Fruit fly (Drosophila melanogaster) whole organism: ENCODE results near the gene GluRIIE.

Experiments
- CG8478 ChIP-seq: fragments of >200 bp; optimal IDR thresholded peaks from 2 replicates; lab custom pipeline; 2018; ENCODE audit warnings: inconsistent platforms
- Dll ChIP-seq: fragments of >200 bp; optimal IDR thresholded peaks from 2 replicates; lab custom pipeline; 2017
- usp ChIP-seq: fragments of >200 bp; optimal IDR thresholded peaks from 2 replicates; lab custom pipeline; 2017; ENCODE audit warnings: missing biosample characterization, missing genetic modification characterization, mixed read lengths

DNA sequence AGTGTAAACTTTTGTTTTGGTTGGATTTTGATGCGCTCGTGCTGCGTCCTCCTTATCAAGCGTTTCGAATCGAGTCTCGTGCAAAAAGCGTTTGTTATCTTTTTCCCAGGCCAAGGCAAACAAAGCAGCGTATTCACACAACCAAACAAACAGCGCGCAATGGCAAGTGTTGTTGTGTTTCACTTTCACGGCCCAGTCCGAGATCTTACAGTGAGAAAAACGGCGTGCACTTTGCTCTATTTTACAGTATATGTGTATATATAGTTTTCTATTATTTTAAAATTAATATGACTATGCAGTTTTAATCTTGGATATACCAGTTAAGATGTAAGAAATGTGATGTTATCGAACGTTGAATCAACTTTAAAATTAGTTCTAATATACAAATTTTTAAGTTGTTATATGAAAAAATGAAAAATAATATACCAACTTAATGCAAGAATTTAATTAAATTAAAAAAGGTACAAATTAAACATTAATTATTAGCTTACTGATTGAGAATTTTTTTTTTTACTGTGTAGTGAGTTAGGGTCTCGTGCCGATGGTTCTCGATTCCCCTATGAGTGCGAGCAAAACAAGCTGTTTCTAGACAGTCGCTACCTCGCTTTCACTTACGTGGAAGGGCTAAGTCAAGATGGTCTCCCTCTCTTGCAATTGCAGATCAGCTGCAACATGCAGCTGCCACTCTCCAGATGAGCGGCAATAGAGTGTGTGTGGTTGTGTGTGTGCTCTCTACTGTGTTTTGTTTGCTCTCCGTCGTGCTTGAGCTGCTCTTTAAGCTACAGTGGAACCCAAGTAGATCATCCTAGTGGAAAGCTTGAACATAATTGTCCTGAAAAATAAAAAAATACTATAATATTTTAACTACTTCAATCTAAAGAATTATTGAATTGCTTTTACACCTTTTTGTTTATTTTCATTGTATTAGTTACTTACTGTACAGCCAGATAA, 54.0 kb downstream of the GluRIIE start:
- TF ChIP-seq CG8478 (lab: Kevin White, UChicago): no peak
- TF ChIP-seq Dll (lab: Kevin White, UChicago): no peak
- no peak for TF ChIP-seq usp (GFP tag; lab: Kevin White, UChicago)
